Fruit fly (Drosophila melanogaster): ENCODE results near the gene CG32655.

Gene CG32655

dm6 chrX:12217572-12217971, 18.1 kb downstream of the CG32655 start (continued):
- 0 out of 2 replicates have a peak, but pooled peaks have one; percentile 50 for TF ChIP-seq CG11247 (GFP tag; IDR thresholded peaks at IDR 0.05)
- no peak for TF ChIP-seq CG43689 (GFP tag; IDR thresholded peaks at IDR 0.05)
- peak; percentile 51 for TF ChIP-seq CG15479 (GFP tag; optimal IDR thresholded peaks at IDR 0.05)
- no peak for TF ChIP-seq Hmx (GFP tag; optimal IDR thresholded peaks at IDR 0.05)
- no peak for TF ChIP-seq Gsc (GFP tag; IDR thresholded peaks at IDR 0.05)
- no peak for TF ChIP-seq kah (GFP tag; optimal IDR thresholded peaks at IDR 0.05)
- peak; percentile 33 for TF ChIP-seq trem (tag; optimal IDR thresholded peaks at IDR 0.05)
- TF ChIP-seq Max (GFP tag; optimal IDR thresholded peaks at IDR 0.05) = peak; percentile 28
- TF ChIP-seq pan (optimal IDR thresholded peaks at IDR 0.05) = no peak
- TF ChIP-seq pan (GFP tag; optimal IDR thresholded peaks at IDR 0.05 in 1 of 2, IDR thresholded peaks at IDR 0.05 in 1 of 2) = peak in 1 of 2 experiments; percentile 43
- no peak for TF ChIP-seq en (GFP tag; optimal IDR thresholded peaks at IDR 0.05)
- TF ChIP-seq CG4617 (GFP tag; optimal IDR thresholded peaks at IDR 0.05; ENCODE audit: borderline replicate concordance) = no peak
- no peak for TF ChIP-seq CG13296 (GFP tag; optimal IDR thresholded peaks at IDR 0.05)
- TF ChIP-seq CG34422 (GFP tag; IDR thresholded peaks at IDR 0.05) = no peak
- peak; percentile 73 for TF ChIP-seq gem (tag; optimal IDR thresholded peaks at IDR 0.05)
- TF ChIP-seq Antp (GFP tag; optimal IDR thresholded peaks at IDR 0.05) = peak; percentile 18
- no peak for TF ChIP-seq CG16779 (GFP tag; IDR thresholded peaks at IDR 0.05)
- peak; percentile 14 for TF ChIP-seq CG18599 (GFP tag; optimal IDR thresholded peaks at IDR 0.05)
- no peak for TF ChIP-seq Lim3 (GFP tag; IDR thresholded peaks at IDR 0.05)
- peak; percentile 70 for TF ChIP-seq CG15696 (tag; optimal IDR thresholded peaks at IDR 0.05)
- no peak for TF ChIP-seq jumu (GFP tag; optimal IDR thresholded peaks at IDR 0.05)
- no peak for TF ChIP-seq caup (GFP tag; optimal IDR thresholded peaks at IDR 0.05; ENCODE audit: severe bottlenecking)
- no peak for TF ChIP-seq Deaf1 (tag; optimal IDR thresholded peaks at IDR 0.05)
- peak; percentile 11 for TF ChIP-seq CG9609 (GFP tag; optimal IDR thresholded peaks at IDR 0.05)
- TF ChIP-seq Doc2 (GFP tag; IDR thresholded peaks at IDR 0.05) = no peak
- TF ChIP-seq fd3F (GFP tag; optimal IDR thresholded peaks at IDR 0.05) = no peak
- peak; percentile 53 for TF ChIP-seq CG14710 (tag; optimal IDR thresholded peaks at IDR 0.05)
- no peak for TF ChIP-seq tgo (GFP tag; IDR thresholded peaks at IDR 0.05)

dm6 chrX:12212766-12213165, 22.9 kb downstream of the CG32655 start:
- TF ChIP-seq usp (GFP tag; optimal IDR thresholded peaks at IDR 0.05) (no peak), nerfin-1 (tag; optimal IDR thresholded peaks at IDR 0.05) (peak; percentile 13), NK7.1 (GFP tag; optimal IDR thresholded peaks at IDR 0.05) (no peak), CG2199 (GFP tag; IDR thresholded peaks at IDR 0.05) (0 out of 3 replicates have a peak, but pooled peaks have one; percentile 23), pfk (GFP tag; optimal IDR thresholded peaks at IDR 0.05) (peak; percentile 72), CG5953 (GFP tag; IDR thresholded peaks at IDR 0.05) (no peak), kni (GFP tag; optimal IDR thresholded peaks at IDR 0.05) (peak; percentile 8), CG15479 (GFP tag; optimal IDR thresholded peaks at IDR 0.05) (no peak), cg (GFP tag; optimal IDR thresholded peaks at IDR 0.05) (peak; percentile 23), CG17612 (GFP tag; IDR thresholded peaks at IDR 0.05) (no peak), sima (GFP tag; optimal IDR thresholded peaks at IDR 0.05) (no peak), pros (GFP tag; optimal IDR thresholded peaks at IDR 0.05) (peak; percentile 93), Aef1 (GFP tag; IDR thresholded peaks at IDR 0.05) (no peak), CG2120 (GFP tag; optimal IDR thresholded peaks at IDR 0.05) (no peak), CG7963 (GFP tag; IDR thresholded peaks at IDR 0.05; ENCODE audit: partially characterized antibody) (no peak), trem (tag; optimal IDR thresholded peaks at IDR 0.05) (no peak)

All from whole organism, embryonic.